Fruit fly (Drosophila melanogaster) whole organism, embryonic: ENCODE measurements around the gene Ldh.
A peak's percentile ranks its signal among the peaks of the same experiment; 100 is the strongest.

Experiments used
- BEAF-32 ChIP-seq: fragments of 200-800 bp; sonication (Bioruptor generic); optimal IDR thresholded peaks from 3 replicates; lab custom pipeline; 2017; ENCODE audit warnings: missing biosample characterization, missing genetic modification characterization, mild to moderate bottlenecking, moderate library complexity, missing genetic modification reagents
- CG13894 ChIP-seq: fragments of 200-800 bp; sonication (Bioruptor generic); optimal IDR thresholded peaks from 3 replicates; lab custom pipeline; 2018; ENCODE audit warnings: missing biosample characterization, mild to moderate bottlenecking, missing genetic modification characterization, moderate library complexity
- CG14710 ChIP-seq: fragments of 200-800 bp; sonication (Bioruptor generic); optimal IDR thresholded peaks from 3 replicates; lab custom pipeline; 2019; ENCODE audit warnings: missing biosample characterization, mild to moderate bottlenecking, missing genetic modification characterization, moderate library complexity
- CG1603 ChIP-seq: fragments of 200-800 bp; sonication (Bioruptor generic); optimal IDR thresholded peaks from 2 replicates; lab custom pipeline; 2019; ENCODE audit warnings: missing biosample characterization, mild to moderate bottlenecking, missing genetic modification characterization, moderate library complexity
- CG18262 ChIP-seq: fragments of 200-800 bp; optimal IDR thresholded peaks from 3 replicates; lab custom pipeline; 2019; ENCODE audit warnings: missing biosample characterization, mild to moderate bottlenecking, missing genetic modification characterization, moderate library complexity
- CG2712 ChIP-seq: fragments of 200-800 bp; optimal IDR thresholded peaks from 3 replicates; lab custom pipeline; 2019; ENCODE audit warnings: missing biosample characterization, mild to moderate bottlenecking, missing genetic modification characterization, moderate library complexity
- CG2875 ChIP-seq: fragments of 200-800 bp; sonication (Bioruptor generic); optimal IDR thresholded peaks from 2 replicates; lab custom pipeline; 2017; ENCODE audit warnings: missing biosample characterization, mild to moderate bottlenecking, missing genetic modification characterization, missing genetic modification reagents
- CG30020 ChIP-seq: fragments of 200-800 bp; optimal IDR thresholded peaks from 2 replicates; lab custom pipeline; 2019; ENCODE audit warnings: missing biosample characterization, mild to moderate bottlenecking, missing genetic modification characterization, moderate library complexity
- CG31388 ChIP-seq: fragments of 200-800 bp; sonication (Bioruptor generic); optimal IDR thresholded peaks from 2 replicates; lab custom pipeline; 2016; ENCODE audit warnings: missing biosample characterization, missing genetic modification characterization
- CG32532 ChIP-seq: fragments of 200-800 bp; sonication (Bioruptor generic); IDR thresholded peaks from 2 replicates; pipeline ENCODE4 v1.3.6; 2022; ENCODE audit warnings: missing biosample characterization, missing genetic modification characterization
- CG3726 ChIP-seq: fragments of 200-800 bp; sonication (Bioruptor generic); IDR thresholded peaks from 3 replicates; pipeline ENCODE4, ENCODE4 v1.3.6; 2022; ENCODE audit warnings: missing biosample characterization, missing genetic modification characterization
- CG3995 ChIP-seq: fragments of 200-800 bp; sonication (Bioruptor generic); optimal IDR thresholded peaks from 3 replicates; lab custom pipeline; 2016; ENCODE audit warnings: missing biosample characterization, missing genetic modification characterization
- CG4617 ChIP-seq: fragments of 200-800 bp; sonication (Bioruptor generic); optimal IDR thresholded peaks from 3 replicates; lab custom pipeline; 2016; ENCODE audit warnings: missing biosample characterization, missing genetic modification characterization, borderline replicate concordance
- CG5180 ChIP-seq: fragments of 200-800 bp; sonication (Bioruptor generic); optimal IDR thresholded peaks from 3 replicates; lab custom pipeline; 2017; ENCODE audit warnings: missing biosample characterization, missing genetic modification characterization, mild to moderate bottlenecking, moderate library complexity, missing genetic modification reagents
- CG8388 ChIP-seq: fragments of 200-800 bp; sonication (Bioruptor generic); optimal IDR thresholded peaks from 2 replicates; lab custom pipeline; 2019; ENCODE audit warnings: missing biosample characterization, mild to moderate bottlenecking, missing genetic modification characterization, moderate library complexity
- CG9727 ChIP-seq: fragments of 200-800 bp; sonication (Bioruptor generic); optimal IDR thresholded peaks from 3 replicates; lab custom pipeline; 2017; ENCODE audit warnings: missing biosample characterization, mild to moderate bottlenecking, missing genetic modification characterization
- Chrac-16 ChIP-seq: fragments of 200-800 bp; sonication (Bioruptor generic); optimal IDR thresholded peaks from 3 replicates; lab custom pipeline; 2016; ENCODE audit warnings: missing biosample characterization, missing genetic modification characterization
- D19B ChIP-seq: fragments of 200-800 bp; sonication (Bioruptor generic); optimal IDR thresholded peaks from 2 replicates; lab custom pipeline; 2017; ENCODE audit warnings: missing biosample characterization, mild to moderate bottlenecking, missing genetic modification characterization
- GATAe ChIP-seq: fragments of 200-800 bp; sonication (Bioruptor generic); conservative IDR thresholded peaks from 2 replicates; pipeline ENCODE4 v1.3.6; 2022; ENCODE audit warnings: missing biosample characterization, missing genetic modification characterization
- Hand ChIP-seq: fragments of 200-800 bp; sonication (Bioruptor generic); optimal IDR thresholded peaks from 2 replicates; lab custom pipeline; 2017; ENCODE audit warnings: mild to moderate bottlenecking, missing biosample characterization, missing genetic modification reagents, missing genetic modification characterization
- Mes4 ChIP-seq: fragments of 200-800 bp; sonication (Bioruptor generic); optimal IDR thresholded peaks from 2 replicates; lab custom pipeline; 2016; ENCODE audit warnings: missing biosample characterization, missing genetic modification characterization
- NK7.1 ChIP-seq: fragments of 200-800 bp; sonication (Bioruptor generic); optimal IDR thresholded peaks from 3 replicates; lab custom pipeline; 2016; ENCODE audit warnings: missing biosample characterization, missing genetic modification characterization
- Nf-YA ChIP-seq: fragments of 200-800 bp; sonication (Bioruptor generic); IDR thresholded peaks from 2 replicates; pipeline ENCODE4 v1.3.6; 2022; ENCODE audit warnings: missing biosample characterization, missing genetic modification characterization
- Oaz ChIP-seq: fragments of 200-800 bp; sonication (Bioruptor generic); IDR thresholded peaks from 2 replicates; pipeline ENCODE4 v1.3.6; 2022; ENCODE audit warnings: missing biosample characterization, missing genetic modification characterization
- Rfx ChIP-seq: fragments of 200-800 bp; sonication (Bioruptor generic); IDR thresholded peaks from 2 replicates; pipeline ENCODE4 v1.3.6; 2022; ENCODE audit warnings: missing biosample characterization, missing genetic modification characterization
- Rx ChIP-seq: fragments of 200-800 bp; sonication (Bioruptor generic); IDR thresholded peaks from 2 replicates; pipeline ENCODE4 v1.3.6; 2022; ENCODE audit warnings: missing biosample characterization, missing genetic modification characterization
- Vsx1 ChIP-seq: fragments of 200-800 bp; sonication (Bioruptor generic); optimal IDR thresholded peaks from 2 replicates; lab custom pipeline; 2017; ENCODE audit warnings: missing biosample characterization, mild to moderate bottlenecking, missing genetic modification characterization, missing genetic modification reagents
- az2 ChIP-seq: fragments of 200-800 bp; sonication (Bioruptor generic); optimal IDR thresholded peaks from 3 replicates; lab custom pipeline; 2016; ENCODE audit warnings: missing biosample characterization, missing genetic modification characterization
- bab2 ChIP-seq: fragments of 200-800 bp; sonication (Bioruptor generic); optimal IDR thresholded peaks from 2 replicates; lab custom pipeline; 2016; ENCODE audit warnings: missing biosample characterization, missing genetic modification characterization
- br ChIP-seq: fragments of >200 bp; optimal IDR thresholded peaks from 2 replicates; lab custom pipeline; 2017
- btn ChIP-seq: fragments of 200-800 bp; sonication (Bioruptor generic); optimal IDR thresholded peaks from 2 replicates; lab custom pipeline; 2016; ENCODE audit warnings: missing biosample characterization, missing genetic modification characterization
- crc ChIP-seq: fragments of 200-800 bp; sonication (Bioruptor generic); optimal IDR thresholded peaks from 2 replicates; lab custom pipeline; 2016; ENCODE audit warnings: missing biosample characterization, missing genetic modification characterization
- dati ChIP-seq: fragments of 200-800 bp; sonication (Bioruptor generic); IDR thresholded peaks from 2 replicates; pipeline ENCODE4 v1.3.6; 2022; ENCODE audit warnings: missing biosample characterization, missing genetic modification characterization
- dmrt11E ChIP-seq: fragments of 200-800 bp; sonication (Bioruptor generic); optimal IDR thresholded peaks from 3 replicates; lab custom pipeline; 2018; ENCODE audit warnings: missing biosample characterization, mild to moderate bottlenecking, missing genetic modification characterization, moderate library complexity
- emc ChIP-seq: fragments of 200-800 bp; sonication (Bioruptor generic); optimal IDR thresholded peaks from 2 replicates; lab custom pipeline; 2016; ENCODE audit warnings: missing biosample characterization, missing genetic modification characterization
- grn ChIP-seq: fragments of 200-800 bp; sonication (Bioruptor generic); optimal IDR thresholded peaks from 3 replicates; lab custom pipeline; 2017; ENCODE audit warnings: missing biosample characterization, missing genetic modification characterization
- gsb-n ChIP-seq: fragments of 200-800 bp; sonication (Bioruptor generic); optimal IDR thresholded peaks from 3 replicates; lab custom pipeline; 2018; ENCODE audit warnings: missing biosample characterization, mild to moderate bottlenecking, missing genetic modification characterization
- klu ChIP-seq: fragments of 200-800 bp; sonication (Bioruptor generic); IDR thresholded peaks from 2 replicates; pipeline ENCODE4 v1.3.6; 2022; ENCODE audit warnings: missing biosample characterization, missing genetic modification characterization
- kni ChIP-seq: fragments of 200-800 bp; sonication (Bioruptor generic); optimal IDR thresholded peaks from 3 replicates; lab custom pipeline; 2017; ENCODE audit warnings: mild to moderate bottlenecking, missing biosample characterization, missing genetic modification reagents, missing genetic modification characterization
- lab ChIP-seq: fragments of 200-800 bp; sonication (Bioruptor generic); optimal IDR thresholded peaks from 3 replicates; lab custom pipeline; 2017; ENCODE audit warnings: missing biosample characterization, missing genetic modification characterization, mild to moderate bottlenecking, moderate library complexity, missing genetic modification reagents
- oc ChIP-seq: fragments of 200-800 bp; sonication (Bioruptor generic); optimal IDR thresholded peaks from 2 replicates; lab custom pipeline; 2018; ENCODE audit warnings: missing biosample characterization, mild to moderate bottlenecking, missing genetic modification characterization, moderate library complexity
- peb ChIP-seq: fragments of 200-800 bp; sonication (Bioruptor generic); IDR thresholded peaks from 2 replicates; pipeline ENCODE4 v1.3.6; 2022; ENCODE audit warnings: missing biosample characterization, missing genetic modification characterization
- pzg ChIP-seq: fragments of 200-800 bp; sonication (Bioruptor generic); optimal IDR thresholded peaks from 3 replicates; lab custom pipeline; 2018; ENCODE audit warnings: missing biosample characterization, mild to moderate bottlenecking, missing genetic modification characterization, moderate library complexity
- ro ChIP-seq: fragments of 200-800 bp; sonication (Bioruptor generic); IDR thresholded peaks from 2 replicates; pipeline ENCODE4 v1.3.6; 2022; ENCODE audit warnings: missing biosample characterization, missing genetic modification characterization
- run ChIP-seq: fragments of 200-800 bp; sonication (Bioruptor generic); optimal IDR thresholded peaks from 3 replicates; lab custom pipeline; 2018; ENCODE audit warnings: missing biosample characterization, mild to moderate bottlenecking, missing genetic modification characterization
- sd ChIP-seq: fragments of 200-800 bp; sonication (Bioruptor generic); optimal IDR thresholded peaks from 3 replicates; lab custom pipeline; 2018; ENCODE audit warnings: missing biosample characterization, mild to moderate bottlenecking, missing genetic modification characterization, moderate library complexity
- slp2 ChIP-seq: fragments of 200-800 bp; sonication (Bioruptor generic); optimal IDR thresholded peaks from 2 replicates; lab custom pipeline; 2016; ENCODE audit warnings: missing biosample characterization, missing genetic modification characterization
- sna ChIP-seq: fragments of 200-800 bp; sonication (Bioruptor generic); IDR thresholded peaks from 2 replicates; pipeline ENCODE4 v1.3.6; 2022; ENCODE audit warnings: missing biosample characterization, missing genetic modification characterization; ENCODE audit not compliant: partially characterized antibody
- sr ChIP-seq: fragments of 200-800 bp; sonication (Bioruptor generic); IDR thresholded peaks from 3 replicates; pipeline ENCODE4 v1.3.6; 2022; ENCODE audit warnings: missing biosample characterization, missing genetic modification characterization
- zf30C ChIP-seq: fragments of 200-800 bp; sonication (Bioruptor generic); optimal IDR thresholded peaks from 3 replicates; lab custom pipeline; 2018; ENCODE audit warnings: missing biosample characterization, mild to moderate bottlenecking, missing genetic modification characterization

Gene Ldh

dm6 chr3L:6312029-6312623 is 49.6 kb upstream of the Ldh start (continued):
- TF ChIP-seq CG9727 (GFP tag; lab: Kevin White, UChicago) = peak; percentile 36
- TF ChIP-seq ro (GFP tag; lab: Robert Waterston, UW) = no peak
- no peak for TF ChIP-seq CG31388 (GFP tag; lab: Kevin White, UChicago)
- TF ChIP-seq sna = no peak
- no peak for TF ChIP-seq Mes4 (GFP tag; lab: Kevin White, UChicago)
- TF ChIP-seq peb (GFP tag; lab: Robert Waterston, UW) = no peak
- no peak for TF ChIP-seq Oaz (GFP tag; lab: Robert Waterston, UW)
- TF ChIP-seq dmrt11E (tag; lab: Kevin White, UChicago) = peak; percentile 32
- no peak for TF ChIP-seq Rx (GFP tag; lab: Robert Waterston, UW)
- no peak for TF ChIP-seq gsb-n (tag; lab: Kevin White, UChicago)
- no peak for TF ChIP-seq Vsx1 (GFP tag; lab: Kevin White, UChicago)
- peak; percentile 23 for TF ChIP-seq CG2712
- TF ChIP-seq CG4617 (GFP tag; lab: Kevin White, UChicago) = no peak
- TF ChIP-seq zf30C (GFP tag; lab: Kevin White, UChicago) = peak; percentile 3
- no peak for TF ChIP-seq NK7.1 (GFP tag; lab: Kevin White, UChicago)
- TF ChIP-seq run (tag; lab: Kevin White, UChicago) = no peak
- no peak for TF ChIP-seq crc (GFP tag; lab: Kevin White, UChicago)
- no peak for TF ChIP-seq sd (tag; lab: Kevin White, UChicago)
- TF ChIP-seq CG5180 (GFP tag; lab: Kevin White, UChicago) = no peak
- TF ChIP-seq CG14710 (tag; lab: Kevin White, UChicago) = peak; percentile 13
- no peak for TF ChIP-seq emc (GFP tag; lab: Kevin White, UChicago)
- TF ChIP-seq CG1603 (tag; lab: Kevin White, UChicago) = peak; percentile 11
- TF ChIP-seq br (lab: Kevin White, UChicago) = no peak
- TF ChIP-seq CG2875 (GFP tag; lab: Kevin White, UChicago) = peak; percentile 15
- TF ChIP-seq GATAe (GFP tag; lab: Robert Waterston, UW) = no peak
- no peak for TF ChIP-seq btn (GFP tag; lab: Kevin White, UChicago)
- TF ChIP-seq CG32532 (GFP tag; lab: Robert Waterston, UW) = no peak

- peak; percentile 87 for TF ChIP-seq kni
- peak; percentile 61 for TF ChIP-seq grn (GFP tag; lab: Kevin White, UChicago)
- 0 out of 3 replicates have a peak, but pooled peaks have one; percentile 10 for TF ChIP-seq sr (GFP tag; lab: Robert Waterston, UW)
- no peak for TF ChIP-seq CG3995 (GFP tag; lab: Kevin White, UChicago)
- no peak for TF ChIP-seq CG30020
- no peak for TF ChIP-seq klu (GFP tag; lab: Robert Waterston, UW)
- no peak for TF ChIP-seq CG13894 (tag; lab: Kevin White, UChicago)
- TF ChIP-seq D19B (GFP tag; lab: Kevin White, UChicago) = no peak
- TF ChIP-seq Vsx1 (GFP tag; lab: Kevin White, UChicago) = peak; percentile 30
- TF ChIP-seq sd (tag; lab: Kevin White, UChicago) = peak; percentile 27
- TF ChIP-seq CG3726 = no peak
- TF ChIP-seq az2 = no peak
- TF ChIP-seq dati (GFP tag; lab: Robert Waterston, UW) = no peak
- TF ChIP-seq oc = peak; percentile 21
- TF ChIP-seq Chrac-16 (GFP tag; lab: Kevin White, UChicago) = no peak
- no peak for TF ChIP-seq lab (GFP tag; lab: Kevin White, UChicago)
- TF ChIP-seq slp2 (GFP tag; lab: Kevin White, UChicago) = no peak
- no peak for TF ChIP-seq BEAF-32
- no peak for TF ChIP-seq Nf-YA (GFP tag; lab: Robert Waterston, UW)
- no peak for TF ChIP-seq bab2 (GFP tag; lab: Kevin White, UChicago)
- TF ChIP-seq CG18262 (tag; lab: Kevin White, UChicago) = no peak
- TF ChIP-seq pzg (GFP tag; lab: Kevin White, UChicago) = no peak
- TF ChIP-seq Hand = no peak
- TF ChIP-seq CG8388 (GFP tag; lab: Kevin White, UChicago) = no peak
- no peak for TF ChIP-seq Rfx (GFP tag; lab: Robert Waterston, UW)
These were observed 48.0 kb upstream of the Ldh start for dm6 chr3L:6310489-6310888.
